Worm (Caenorhabditis elegans): Measurements from ENCODE around the gene B0303.11.

DNA sequence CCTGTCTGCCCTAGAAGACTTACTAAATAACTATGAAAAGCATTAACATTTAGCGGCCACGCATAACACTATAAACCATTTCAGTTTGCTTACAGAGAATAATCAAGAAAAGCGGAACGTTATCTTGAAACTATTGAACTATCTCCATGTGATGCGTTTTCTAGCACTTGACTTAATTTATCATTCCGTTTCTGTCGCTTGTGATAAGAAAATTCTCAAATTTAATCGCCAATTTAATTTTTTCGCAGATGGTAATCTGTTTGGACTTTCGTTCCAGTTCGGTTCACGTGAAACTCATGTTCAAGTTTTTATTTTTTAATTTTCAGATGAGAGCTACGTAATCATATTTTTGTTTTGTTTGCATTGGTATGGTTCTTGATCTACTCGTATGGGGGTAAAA, 53.3 kb downstream of the B0303.11 start:
- TF ChIP-seq pqm-1 (tag; optimal IDR thresholded peaks at IDR 0.05) (peak; percentile 99), nhr-25 (tag; optimal IDR thresholded peaks at IDR 0.05) (no peak), ama-1 (optimal IDR thresholded peaks at IDR 0.05) (no peak), lin-39 (tag; optimal IDR thresholded peaks at IDR 0.05) (no peak), pha-4 (tag; optimal IDR thresholded peaks at IDR 0.05) (peak; percentile 70), nhr-237 (tag; optimal IDR thresholded peaks at IDR 0.05) (no peak), ztf-11 (tag; optimal IDR thresholded peaks at IDR 0.05) (no peak), snpc-4 (tag; optimal IDR thresholded peaks at IDR 0.05) (no peak), nfya-1 (tag; optimal IDR thresholded peaks at IDR 0.05; ENCODE audit: insufficient read depth) (no peak), egl-27 (tag; optimal IDR thresholded peaks at IDR 0.05) (no peak), egl-5 (tag; optimal IDR thresholded peaks at IDR 0.05) (no peak), nhr-28 (tag; optimal IDR thresholded peaks at IDR 0.05) (no peak), nhr-77 (tag; optimal IDR thresholded peaks at IDR 0.05) (no peak)

Measured in whole organism, L3 larva.